Worm (Caenorhabditis elegans) whole organism, L1 larva: ENCODE data around the gene swm-1.

Experiments
- aha-1 ChIP-seq: fragments of 150-350 bp; optimal IDR thresholded peaks from 2 replicates; lab custom pipeline; 2014; ENCODE audit warnings: missing biosample characterization, missing genetic modification characterization
- aly-2 ChIP-seq: fragments of 150-350 bp; optimal IDR thresholded peaks from 2 replicates; lab custom pipeline; 2014; ENCODE audit warnings: missing biosample characterization, missing genetic modification characterization
- blmp-1 ChIP-seq: fragments of 150-350 bp; optimal IDR thresholded peaks from 2 replicates; lab custom pipeline; 2014; ENCODE audit warnings: missing biosample characterization, missing genetic modification characterization
- ceh-90 ChIP-seq: sonication (generic microtip); optimal IDR thresholded peaks from 2 replicates; lab custom pipeline; 2016; ENCODE audit warnings: missing genetic modification characterization, missing compliant biosample characterization
- dpl-1 ChIP-seq, 3 experiments: fragments of 150-350 bp in 2 of 3; sonication (generic microtip) in 1 of 3; optimal IDR thresholded peaks; 2 replicates each; lab custom pipeline; 2014 to 2017; ENCODE audit warnings: missing biosample characterization in 3 of 3, missing genetic modification characterization in 3 of 3, missing genetic modification reagents in 3 of 3
- efl-1 ChIP-seq, 4 experiments: fragments of 150-350 bp; optimal IDR thresholded peaks in 3 of 4; peaks in 1 of 4; 1 replicate in 1 of 4; 2 replicates in 3 of 4; lab custom pipeline; 2014; ENCODE audit warnings: missing biosample characterization in 2 of 4, missing genetic modification characterization in 2 of 4, missing genetic modification reagents in 2 of 4
- egl-13 ChIP-seq: sonication (generic microtip); optimal IDR thresholded peaks from 2 replicates; lab custom pipeline; 2016; ENCODE audit warnings: missing genotype, missing genetic modification reagents, missing genetic modification characterization, missing compliant biosample characterization
- elt-2 ChIP-seq: sonication (generic microtip); optimal IDR thresholded peaks from 2 replicates; lab custom pipeline; 2016; ENCODE audit warnings: missing genetic modification characterization, mild to moderate bottlenecking, inconsistent platforms, missing compliant biosample characterization, missing genetic modification reagents
- ets-5 ChIP-seq: fragments of 200-800 bp; sonication (Bioruptor generic); IDR thresholded peaks from 2 replicates; pipeline ENCODE4 v1.3.6; 2022; ENCODE audit warnings: missing genetic modification characterization, missing compliant biosample characterization
- fos-1 ChIP-seq: fragments of 150-350 bp; optimal IDR thresholded peaks from 2 replicates; lab custom pipeline; 2014; ENCODE audit warnings: missing biosample characterization, missing genetic modification characterization
- hlh-17 ChIP-seq: fragments of 200-800 bp; sonication (Bioruptor generic); optimal IDR thresholded peaks from 2 replicates; lab custom pipeline; 2018; ENCODE audit warnings: missing genetic modification characterization, mild to moderate bottlenecking, missing compliant biosample characterization, moderate library complexity, borderline replicate concordance
- isw-1 ChIP-seq: fragments of 200-800 bp; sonication (Bioruptor generic); IDR thresholded peaks from 2 replicates; pipeline ENCODE4 v1.3.6; 2022; ENCODE audit warnings: missing genetic modification characterization, missing compliant biosample characterization
- jun-1 ChIP-seq: fragments of 150-350 bp; optimal IDR thresholded peaks from 2 replicates; lab custom pipeline; 2014; ENCODE audit warnings: missing biosample characterization, missing genetic modification reagents, missing genetic modification characterization
- lin-13 ChIP-seq: fragments of 150-350 bp; optimal IDR thresholded peaks from 2 replicates; lab custom pipeline; 2014; ENCODE audit warnings: missing biosample characterization, missing genetic modification reagents, missing genetic modification characterization
- lin-14 ChIP-seq: fragments of 200-800 bp; sonication (Bioruptor generic); optimal IDR thresholded peaks from 2 replicates; lab custom pipeline; 2018; ENCODE audit warnings: mild to moderate bottlenecking, missing genetic modification characterization, moderate library complexity, missing compliant biosample characterization
- lin-35 ChIP-seq, 2 experiments: fragments of 150-350 bp; optimal IDR thresholded peaks; 2 replicates each; lab custom pipeline; 2014; ENCODE audit warnings: missing biosample characterization in 2 of 2, missing genetic modification characterization in 2 of 2, missing genetic modification reagents in 2 of 2
- lin-39 ChIP-seq: fragments of 150-350 bp; optimal IDR thresholded peaks from 2 replicates; lab custom pipeline; 2014; ENCODE audit warnings: missing biosample characterization, missing genetic modification reagents, missing genetic modification characterization
- lsy-2 ChIP-seq, 2 experiments: fragments of 150-350 bp; optimal IDR thresholded peaks; 2 replicates each; lab custom pipeline; 2014; ENCODE audit warnings: missing biosample characterization in 2 of 2, missing genetic modification characterization in 2 of 2
- mdl-1 ChIP-seq, 2 experiments: fragments of 150-350 bp; optimal IDR thresholded peaks; 2 replicates each; lab custom pipeline; 2014 to 2017; ENCODE audit warnings: missing biosample characterization in 2 of 2, missing genetic modification characterization in 2 of 2, inconsistent platforms in 1 of 2
- nhr-12 ChIP-seq: sonication (generic microtip); optimal IDR thresholded peaks from 2 replicates; lab custom pipeline; 2017; ENCODE audit warnings: missing biosample characterization, missing genetic modification characterization
- nhr-19 ChIP-seq: fragments of 200-800 bp; sonication (Bioruptor generic); conservative IDR thresholded peaks from 2 replicates; pipeline ENCODE4 v1.3.6; 2022; ENCODE audit warnings: missing genetic modification characterization, missing compliant biosample characterization
- nhr-20 ChIP-seq: sonication (generic microtip); optimal IDR thresholded peaks from 2 replicates; lab custom pipeline; 2016; ENCODE audit warnings: mild to moderate bottlenecking, missing genetic modification characterization, missing compliant biosample characterization
- nhr-47 ChIP-seq: sonication (generic microtip); optimal IDR thresholded peaks from 2 replicates; lab custom pipeline; 2016; ENCODE audit warnings: mild to moderate bottlenecking, missing genetic modification characterization, moderate library complexity, missing compliant biosample characterization
- nhr-71 ChIP-seq: sonication (generic microtip); optimal IDR thresholded peaks from 2 replicates; lab custom pipeline; 2016; ENCODE audit warnings: mild to moderate bottlenecking, missing genetic modification characterization, moderate library complexity, missing compliant biosample characterization
- nhr-84 ChIP-seq: sonication (generic microtip); optimal IDR thresholded peaks from 2 replicates; lab custom pipeline; 2017; ENCODE audit warnings: missing biosample characterization, missing genetic modification characterization
- nhr-90 ChIP-seq: sonication (generic microtip); optimal IDR thresholded peaks from 2 replicates; lab custom pipeline; 2016; ENCODE audit warnings: mild to moderate bottlenecking, missing genetic modification characterization, missing compliant biosample characterization; ENCODE audit not compliant: poor library complexity
- pag-3 ChIP-seq: sonication (generic microtip); optimal IDR thresholded peaks from 2 replicates; lab custom pipeline; 2017; ENCODE audit warnings: missing genetic modification characterization, mild to moderate bottlenecking, missing compliant biosample characterization, antibody characterized with exemption, borderline replicate concordance; ENCODE audit not compliant: insufficient read depth
- pqm-1 ChIP-seq: sonication (generic microtip); optimal IDR thresholded peaks from 3 replicates; lab custom pipeline; 2017; ENCODE audit warnings: missing biosample characterization, missing genetic modification characterization
- snpc-4 ChIP-seq: fragments of 150-350 bp; optimal IDR thresholded peaks from 2 replicates; lab custom pipeline; 2014; ENCODE audit warnings: missing biosample characterization, missing genetic modification characterization
- sox-4 ChIP-seq: sonication (generic microtip); optimal IDR thresholded peaks from 2 replicates; lab custom pipeline; 2016; ENCODE audit warnings: missing genetic modification characterization, missing compliant biosample characterization
- sptf-1 ChIP-seq: fragments of 150-350 bp; optimal IDR thresholded peaks from 2 replicates; lab custom pipeline; 2014; ENCODE audit warnings: missing biosample characterization, missing genetic modification characterization
- tlp-1 ChIP-seq: fragments of 150-350 bp; optimal IDR thresholded peaks from 2 replicates; lab custom pipeline; 2014; ENCODE audit warnings: missing biosample characterization, missing genetic modification characterization
- unc-86 ChIP-seq: sonication (generic microtip); optimal IDR thresholded peaks from 2 replicates; lab custom pipeline; 2016; ENCODE audit warnings: missing genetic modification characterization, missing compliant biosample characterization
- unc-98 ChIP-seq: fragments of 200-800 bp; sonication (Bioruptor generic); IDR thresholded peaks from 2 replicates; pipeline ENCODE4 v1.3.6; 2022; ENCODE audit warnings: missing genetic modification characterization, missing compliant biosample characterization
- xbp-1 ChIP-seq: sonication (generic microtip); optimal IDR thresholded peaks from 2 replicates; lab custom pipeline; 2016; ENCODE audit warnings: missing genetic modification characterization, missing compliant biosample characterization

The swm-1 gene

DNA sequence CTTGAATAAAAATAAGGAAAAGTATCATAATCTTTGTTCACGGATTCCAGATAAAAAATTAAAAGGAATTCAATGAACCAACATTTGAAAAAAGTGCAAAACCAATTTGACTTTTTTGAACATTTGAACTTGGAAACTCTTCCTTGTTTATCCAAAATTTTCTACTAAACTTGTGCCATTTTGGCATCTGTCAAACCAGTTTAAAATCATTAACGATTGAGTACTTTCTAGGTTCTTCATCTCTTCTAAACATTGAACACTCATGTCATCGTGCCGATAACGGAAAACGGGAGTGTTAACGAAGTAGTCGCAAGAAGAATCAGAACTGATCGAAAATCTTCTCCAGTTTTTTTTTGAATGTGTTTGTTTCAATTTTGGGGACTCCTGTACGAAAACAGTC is 29.6 kb upstream of the swm-1 start (continued):
- no peak for TF ChIP-seq fos-1
- peak in 1 of 2 experiments; percentile 24 for TF ChIP-seq lin-35 (GFP tag; optimal IDR thresholded peaks at IDR 0.05; lab: Kevin White, UChicago)
- no peak for TF ChIP-seq tlp-1 (tag; lab: Kevin White, UChicago)
- no peak for TF ChIP-seq pag-3 (tag; lab: Kevin White, UChicago)
- no peak for TF ChIP-seq lin-39
- TF ChIP-seq sptf-1 (tag; lab: Kevin White, UChicago) = no peak
- no peak for TF ChIP-seq aha-1 (tag; lab: Kevin White, UChicago)
- no peak for TF ChIP-seq snpc-4 (tag; lab: Kevin White, UChicago)
- no peak for TF ChIP-seq isw-1
- no peak for TF ChIP-seq jun-1 (tag; lab: Kevin White, UChicago)
- TF ChIP-seq ets-5 = no peak
- TF ChIP-seq ceh-90 = no peak
- no peak for TF ChIP-seq sox-4 (tag; lab: Kevin White, UChicago)
- TF ChIP-seq dpl-1 (GFP tag; optimal IDR thresholded peaks at IDR 0.05; lab: Kevin White, UChicago) = no peak
- no peak for TF ChIP-seq xbp-1 (tag; lab: Kevin White, UChicago)
- no peak for TF ChIP-seq elt-2
- no peak for TF ChIP-seq lin-13 (GFP tag; lab: Kevin White, UChicago)
- TF ChIP-seq nhr-71 (tag; lab: Kevin White, UChicago) = peak; percentile 32
- TF ChIP-seq nhr-47 = no peak

DNA sequence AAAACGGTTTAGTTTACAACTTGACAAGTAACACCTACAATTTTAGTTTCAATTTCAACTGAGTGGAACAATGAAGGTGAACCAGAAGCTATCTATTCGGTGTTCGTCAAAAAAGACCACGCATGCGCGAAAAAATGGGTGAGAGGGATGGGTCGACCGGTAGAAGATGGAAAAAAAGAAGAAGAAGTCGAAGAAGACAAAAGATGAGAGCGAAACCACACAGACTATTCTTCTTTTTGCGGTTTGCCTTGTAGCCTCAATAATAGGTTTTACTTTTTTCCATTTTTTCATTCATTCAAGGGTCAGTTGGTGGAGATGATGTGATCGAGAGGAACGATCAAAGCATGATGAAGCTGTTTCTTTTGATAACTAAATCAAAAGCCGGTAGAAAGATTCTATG is 27.7 kb upstream of the swm-1 start:
- TF ChIP-seq unc-86 (no peak), nhr-90 (tag; lab: Kevin White, UChicago) (no peak), nhr-12 (tag; lab: Kevin White, UChicago) (no peak), blmp-1 (tag; lab: Kevin White, UChicago) (peak; percentile 62)

DNA sequence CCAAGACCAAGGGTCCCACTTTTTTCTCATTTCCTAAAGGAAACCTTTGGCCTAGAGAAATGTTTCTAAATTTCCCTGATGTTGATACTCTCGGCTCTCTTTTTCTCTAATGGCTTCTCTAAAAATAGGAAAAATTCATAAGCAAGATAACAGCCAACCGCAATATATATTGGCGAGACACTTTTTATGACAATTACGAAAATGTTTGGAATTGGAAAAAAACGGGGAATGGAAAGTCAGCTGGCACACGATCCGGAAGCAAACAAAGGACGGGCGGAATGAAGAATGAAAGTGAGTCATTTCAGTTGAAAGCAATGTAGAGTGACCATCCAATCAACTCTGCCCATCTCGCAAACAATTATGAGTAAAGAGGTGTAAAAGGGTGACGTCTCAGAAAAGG is 26.7 kb upstream of the swm-1 start:
- TF ChIP-seq hlh-17 (GFP tag; lab: Kevin White, UChicago) (no peak), pqm-1 (tag; lab: Kevin White, UChicago) (no peak), lin-14 (peak; percentile 24), nhr-20 (tag; lab: Kevin White, UChicago) (no peak), jun-1 (tag; lab: Kevin White, UChicago) (peak; percentile 16), mdl-1 (tag; optimal IDR thresholded peaks at IDR 0.05; lab: Kevin White, UChicago) (peak in 1 of 2 experiments; percentile 7), elt-2 (peak; percentile 26)

- TF ChIP-seq lsy-2 (tag; optimal IDR thresholded peaks at IDR 0.05; lab: Kevin White, UChicago) (no peak), unc-98 (GFP tag; lab: Robert Waterston, UW) (no peak), egl-13 (tag; lab: Kevin White, UChicago) (peak; percentile 14), nhr-19 (GFP tag; lab: Robert Waterston, UW) (peak; percentile 25; the same call in 1 of the 2 replicates), aly-2 (tag; lab: Kevin White, UChicago) (no peak), mdl-1 (tag; optimal IDR thresholded peaks at IDR 0.05; lab: Kevin White, UChicago) (peak in 1 of 2 experiments; percentile 65), lin-14 (peak; percentile 11), nhr-20 (tag; lab: Kevin White, UChicago) (peak; percentile 33), efl-1 (optimal IDR thresholded peaks at IDR 0.05; lab: Kevin White, UChicago) (no peak), efl-1 (GFP tag; optimal IDR thresholded peaks at IDR 0.05 in 1 of 2; lab: Kevin White, UChicago) (peak in 1 of 2 experiments; percentile 89), lin-35 (GFP tag; optimal IDR thresholded peaks at IDR 0.05; lab: Kevin White, UChicago) (peak in 1 of 2 experiments; percentile 53), elt-2 (peak; percentile 97), nhr-84 (tag; lab: Kevin White, UChicago) (no peak), nhr-71 (tag; lab: Kevin White, UChicago) (peak; percentile 46), nhr-90 (tag; lab: Kevin White, UChicago) (peak; percentile 52)
- TF ChIP-seq, all 84 proteins: peak for 10
These were observed 25.3 kb upstream of the swm-1 start for ce11 chrV:9079965-9080432.
